Fruit fly (Drosophila melanogaster): Measurements from ENCODE around the gene CG42717.

The CG42717 gene

DNA sequence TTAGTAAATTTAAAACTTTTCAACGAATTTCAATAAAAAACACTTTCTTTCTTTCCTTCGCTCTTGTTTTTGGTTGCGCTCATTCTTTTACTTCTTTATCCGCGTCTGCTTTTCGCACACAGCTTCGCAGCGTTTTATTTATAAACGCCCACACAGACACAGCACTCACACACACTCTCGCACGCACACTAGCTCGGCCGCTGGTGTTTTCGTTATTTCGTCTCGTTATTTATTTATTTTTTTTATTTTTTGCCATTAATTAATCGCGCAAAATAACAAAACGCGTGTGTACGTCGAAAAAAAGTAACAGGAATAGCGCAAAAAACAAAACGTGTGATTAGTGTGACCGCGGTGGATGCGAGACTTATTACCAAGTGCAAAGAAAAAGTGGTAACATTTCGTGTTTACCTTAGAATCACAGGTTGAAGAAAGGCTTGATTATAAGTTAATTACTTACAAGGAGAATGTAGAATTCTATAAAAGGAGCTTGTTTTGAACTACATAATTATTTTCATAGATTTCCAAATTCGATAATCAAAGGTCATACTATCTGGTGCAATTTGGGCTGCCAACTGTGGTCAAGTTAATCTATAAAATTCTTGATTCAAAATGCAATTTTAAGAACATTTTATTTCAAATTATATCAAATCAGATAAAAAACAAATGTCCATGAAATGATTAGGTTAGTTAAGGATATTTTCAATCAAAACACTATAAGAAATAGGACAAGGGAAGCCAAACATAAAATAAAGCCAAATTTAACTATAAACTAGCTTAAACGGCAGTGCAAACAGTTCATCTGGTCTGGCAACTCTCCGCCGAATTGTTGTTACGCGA, 28.4 kb downstream of the CG42717 start, which contains the start of the genes hzg and mRpS31 (continued):
- TF ChIP-seq phol (tag; optimal IDR thresholded peaks at IDR 0.05) (peak; percentile 73), sd (tag; optimal IDR thresholded peaks at IDR 0.05) (peak; percentile 62), fu2 (GFP tag; optimal IDR thresholded peaks at IDR 0.05) (peak; percentile 32), CG13624 (GFP tag; optimal IDR thresholded peaks at IDR 0.05) (peak; percentile 15), dan (GFP tag; IDR thresholded peaks at IDR 0.05) (no peak), Hmx (GFP tag; optimal IDR thresholded peaks at IDR 0.05) (peak; percentile 22), lilli (GFP tag; optimal IDR thresholded peaks at IDR 0.05) (peak; percentile 72), gem (tag; optimal IDR thresholded peaks at IDR 0.05) (peak; percentile 77), Mad (GFP tag; optimal IDR thresholded peaks at IDR 0.05) (no peak), gro (GFP tag; optimal IDR thresholded peaks at IDR 0.05) (peak; percentile 4), NfI (GFP tag; optimal IDR thresholded peaks at IDR 0.05) (peak; percentile 44), Antp (GFP tag; optimal IDR thresholded peaks at IDR 0.05) (peak; percentile 44), emc (GFP tag; optimal IDR thresholded peaks at IDR 0.05) (peak; percentile 23), Drgx (GFP tag; IDR thresholded peaks at IDR 0.05) (peak; percentile 73), dmrt99B (tag; optimal IDR thresholded peaks at IDR 0.05) (peak; percentile 35), insv (GFP tag; optimal IDR thresholded peaks at IDR 0.05) (peak in 1 of 2 experiments; percentile 1), CG3281 (GFP tag; optimal IDR thresholded peaks at IDR 0.05) (peak; percentile 5), pita (GFP tag; optimal IDR thresholded peaks at IDR 0.05) (no peak), ab (GFP tag; optimal IDR thresholded peaks at IDR 0.05) (no peak), CG4617 (GFP tag; optimal IDR thresholded peaks at IDR 0.05; ENCODE audit: borderline replicate concordance) (peak; percentile 32), maf-S (GFP tag; optimal IDR thresholded peaks at IDR 0.05) (no peak), Sry-β (GFP tag; optimal IDR thresholded peaks at IDR 0.05) (peak; percentile 91), CG1602 (GFP tag; optimal IDR thresholded peaks at IDR 0.05) (peak; percentile 54), pho (GFP tag; optimal IDR thresholded peaks at IDR 0.05) (peak; percentile 60), unpg (GFP tag; optimal IDR thresholded peaks at IDR 0.05) (peak; percentile 53), ci (GFP tag; IDR thresholded peaks at IDR 0.05) (no peak), CkIIα-i1 (GFP tag; IDR thresholded peaks at IDR 0.05) (no peak), pb (GFP tag; optimal IDR thresholded peaks at IDR 0.05) (peak; percentile 12), CG9727 (GFP tag; optimal IDR thresholded peaks at IDR 0.05) (peak; percentile 35), CG5180 (GFP tag; optimal IDR thresholded peaks at IDR 0.05) (no peak), CHES-1-like (GFP tag; optimal IDR thresholded peaks at IDR 0.05) (peak; percentile 20), ttk (GFP tag; IDR thresholded peaks at IDR 0.05) (peak; percentile 23; the same call in 1 of the 2 replicates), CG8281 (tag; optimal IDR thresholded peaks at IDR 0.05) (no peak), CG16815 (GFP tag; optimal IDR thresholded peaks at IDR 0.05) (peak; percentile 2), CG3995 (GFP tag; optimal IDR thresholded peaks at IDR 0.05) (peak; percentile 46), CG16863 (GFP tag; optimal IDR thresholded peaks at IDR 0.05) (peak; percentile 60), CG2712 (tag; optimal IDR thresholded peaks at IDR 0.05) (peak; percentile 74), gcm2 (GFP tag; optimal IDR thresholded peaks at IDR 0.05) (no peak), CG14441 (GFP tag; IDR thresholded peaks at IDR 0.05) (no peak), CG1647 (GFP tag; optimal IDR thresholded peaks at IDR 0.05) (no peak), Dll (GFP tag; IDR thresholded peaks at IDR 0.05; ENCODE audit: partially characterized antibody) (no peak), Dek (tag; optimal IDR thresholded peaks at IDR 0.05) (peak; percentile 23), ash1 (GFP tag; optimal IDR thresholded peaks at IDR 0.05) (no peak), Rfx (GFP tag; IDR thresholded peaks at IDR 0.05) (peak; percentile 66), CG31388 (GFP tag; optimal IDR thresholded peaks at IDR 0.05) (no peak), CG8290 (GFP tag; optimal IDR thresholded peaks at IDR 0.05) (peak; percentile 36), CG8290 (tag; optimal IDR thresholded peaks at IDR 0.05) (peak in 1 of 2 experiments; percentile 5), rib (GFP tag; IDR thresholded peaks at IDR 0.05) (peak; percentile 69), Bteb2 (GFP tag; optimal IDR thresholded peaks at IDR 0.05) (peak; percentile 27), tio (GFP tag; optimal IDR thresholded peaks at IDR 0.05) (no peak)

All from whole organism, embryonic.